Comparison of ENCODE assay signal across 4 fruit fly cellular contexts in genomic region chr3R:22668622-22669021, dm6.
A peak's percentile ranks its signal among the peaks of the same experiment; 100 is the strongest.
TF ChIP-seq lines count a peak whose summit lies in the region.

No protein-coding gene starts in this region.

- no peak for TF ChIP-seq CTCF in whole organism, embryonic (GFP tag; optimal IDR thresholded peaks at IDR 0.05; lab: Kevin White, UChicago)

TF ChIP-seq in whole organism, embryonic, 481 proteins besides CTCF, POLR2A, EP300 and RAD21 (continues in another document):
- TF ChIP-seq CG6791 (GFP tag; IDR thresholded peaks at IDR 0.05; lab: Robert Waterston, UW; ENCODE audit: partially characterized antibody) (no peak), zfh2 (GFP tag; optimal IDR thresholded peaks at IDR 0.05; lab: Kevin White, UChicago) (no peak), aop (GFP tag; IDR thresholded peaks at IDR 0.05; lab: Robert Waterston, UW) (no peak), nerfin-1 (tag; optimal IDR thresholded peaks at IDR 0.05; lab: Kevin White, UChicago) (no peak), ham (GFP tag; IDR thresholded peaks at IDR 0.05; lab: Robert Waterston, UW) (no peak), Side (GFP tag; optimal IDR thresholded peaks at IDR 0.05; lab: Kevin White, UChicago) (no peak), gce (GFP tag; IDR thresholded peaks at IDR 0.05; lab: Robert Waterston, UW) (no peak), ap (GFP tag; IDR thresholded peaks at IDR 0.05; lab: Robert Waterston, UW) (peak; percentile 36; the same call in 1 of the 2 replicates), Spps (tag; optimal IDR thresholded peaks at IDR 0.05; lab: Kevin White, UChicago) (no peak), Bteb2 (GFP tag; optimal IDR thresholded peaks at IDR 0.05; lab: Kevin White, UChicago) (no peak), CG31224 (GFP tag; IDR thresholded peaks at IDR 0.05; lab: Robert Waterston, UW) (peak; percentile 6; the same call in 1 of the 2 replicates), Oli (tag; optimal IDR thresholded peaks at IDR 0.05; lab: Kevin White, UChicago) (peak; percentile 20), Deaf1 (tag; optimal IDR thresholded peaks at IDR 0.05; lab: Kevin White, UChicago) (no peak), Sox102F (GFP tag; optimal IDR thresholded peaks at IDR 0.05; lab: Kevin White, UChicago) (peak; percentile 57), Vsx1 (GFP tag; optimal IDR thresholded peaks at IDR 0.05; lab: Kevin White, UChicago) (no peak), ftz-f1 (GFP tag; optimal IDR thresholded peaks at IDR 0.05; lab: Kevin White, UChicago) (no peak), fd64A (GFP tag; optimal IDR thresholded peaks at IDR 0.05; lab: Kevin White, UChicago) (no peak), ind (GFP tag; optimal IDR thresholded peaks at IDR 0.05; lab: Kevin White, UChicago) (no peak), vfl (GFP tag; optimal IDR thresholded peaks at IDR 0.05; lab: Kevin White, UChicago) (no peak), CG7839 (tag; optimal IDR thresholded peaks at IDR 0.05; lab: Kevin White, UChicago) (peak; percentile 15), CG2120 (GFP tag; optimal IDR thresholded peaks at IDR 0.05; lab: Kevin White, UChicago) (peak; percentile 24), Neu2 (GFP tag; optimal IDR thresholded peaks at IDR 0.05; lab: Kevin White, UChicago; ENCODE audit: borderline replicate concordance) (no peak), Hmx (GFP tag; optimal IDR thresholded peaks at IDR 0.05; lab: Kevin White, UChicago) (no peak)

TF ChIP-seq in whole organism, prepupa, 60 proteins besides CTCF, POLR2A, EP300 and RAD21 (continues in another document):
- peak; percentile 70 for TF ChIP-seq CG6163 (GFP tag; IDR thresholded peaks at IDR 0.05; lab: Robert Waterston, UW)
- TF ChIP-seq Sox15 (GFP tag; optimal IDR thresholded peaks at IDR 0.05; lab: Kevin White, UChicago) = peak; percentile 10
- TF ChIP-seq fkh (GFP tag; optimal IDR thresholded peaks at IDR 0.05; lab: Kevin White, UChicago) = no peak
- TF ChIP-seq CG10631 (GFP tag; optimal IDR thresholded peaks at IDR 0.05; lab: Kevin White, UChicago) = peak; percentile 8
- TF ChIP-seq Gug (GFP tag; IDR thresholded peaks at IDR 0.05; lab: Robert Waterston, UW) = 0 out of 2 replicates have a peak, but pooled peaks have one; percentile 27
- peak; percentile 16 for TF ChIP-seq Ets96B (tag; optimal IDR thresholded peaks at IDR 0.05; lab: Kevin White, UChicago)
- no peak for TF ChIP-seq spab (GFP tag; optimal IDR thresholded peaks at IDR 0.05; lab: Kevin White, UChicago)
- TF ChIP-seq CG16779 (tag; optimal IDR thresholded peaks at IDR 0.05; lab: Kevin White, UChicago) = no peak
- no peak for TF ChIP-seq cyc (GFP tag; optimal IDR thresholded peaks at IDR 0.05; lab: Kevin White, UChicago)
- TF ChIP-seq CG3032 (tag; optimal IDR thresholded peaks at IDR 0.05; lab: Kevin White, UChicago) = no peak
- TF ChIP-seq Hr39 (GFP tag; optimal IDR thresholded peaks at IDR 0.05; lab: Kevin White, UChicago) = peak; percentile 26
- peak; percentile 44 for TF ChIP-seq CG8632 (GFP tag; optimal IDR thresholded peaks at IDR 0.05; lab: Kevin White, UChicago)
- no peak for TF ChIP-seq Eip93F (GFP tag; optimal IDR thresholded peaks at IDR 0.05; lab: Kevin White, UChicago)
- peak; percentile 25 for TF ChIP-seq CG31627 (GFP tag; optimal IDR thresholded peaks at IDR 0.05; lab: Kevin White, UChicago)
- TF ChIP-seq CG6792 (GFP tag; optimal IDR thresholded peaks at IDR 0.05; lab: Kevin White, UChicago) = no peak
- peak; percentile 6 for TF ChIP-seq CG7368 (GFP tag; optimal IDR thresholded peaks at IDR 0.05; lab: Kevin White, UChicago)
- TF ChIP-seq Smox (GFP tag; optimal IDR thresholded peaks at IDR 0.05; lab: Kevin White, UChicago) = peak; percentile 37
- no peak for TF ChIP-seq vri (GFP tag; optimal IDR thresholded peaks at IDR 0.05; lab: Kevin White, UChicago)
- TF ChIP-seq topi (GFP tag; optimal IDR thresholded peaks at IDR 0.05; lab: Kevin White, UChicago) = peak; percentile 19
- peak in 1 of 2 experiments; percentile 37 for TF ChIP-seq salr (GFP tag; optimal IDR thresholded peaks at IDR 0.05; lab: Kevin White, UChicago)
- TF ChIP-seq ss (GFP tag; optimal IDR thresholded peaks at IDR 0.05; lab: Kevin White, UChicago) = no peak
- TF ChIP-seq lz (GFP tag; optimal IDR thresholded peaks at IDR 0.05; lab: Kevin White, UChicago) = no peak
- peak; percentile 38 for TF ChIP-seq CG6276 (GFP tag; optimal IDR thresholded peaks at IDR 0.05; lab: Kevin White, UChicago)
- peak; percentile 57 for TF ChIP-seq eg (GFP tag; IDR thresholded peaks at IDR 0.05; lab: Robert Waterston, UW)

TF ChIP-seq in whole organism, pupa, 21 proteins besides CTCF, POLR2A, EP300 and RAD21:
- TF ChIP-seq CG15710 (tag; optimal IDR thresholded peaks at IDR 0.05; lab: Kevin White, UChicago) = peak; percentile 22
- TF ChIP-seq fd96Ca (GFP tag; IDR thresholded peaks at IDR 0.05; lab: Robert Waterston, UW) = no peak
- TF ChIP-seq CG12605 (GFP tag; IDR thresholded peaks at IDR 0.05; lab: Robert Waterston, UW) = no peak
- peak; percentile 39 for TF ChIP-seq Pif1A (GFP tag; optimal IDR thresholded peaks at IDR 0.05; lab: Kevin White, UChicago)
- TF ChIP-seq CG9948 (tag; optimal IDR thresholded peaks at IDR 0.05; lab: Kevin White, UChicago) = peak; percentile 25
- no peak for TF ChIP-seq EcR (GFP tag; optimal IDR thresholded peaks at IDR 0.05; lab: Kevin White, UChicago)
- no peak for TF ChIP-seq CG8301 (tag; optimal IDR thresholded peaks at IDR 0.05; lab: Kevin White, UChicago)
- TF ChIP-seq CG10348 (GFP tag; IDR thresholded peaks at IDR 0.05; lab: Robert Waterston, UW) = no peak
- no peak for TF ChIP-seq D1 (tag; optimal IDR thresholded peaks at IDR 0.05; lab: Kevin White, UChicago)
- TF ChIP-seq Snoo (tag; optimal IDR thresholded peaks at IDR 0.05; lab: Kevin White, UChicago) = no peak
- no peak for TF ChIP-seq gl (tag; optimal IDR thresholded peaks at IDR 0.05; lab: Kevin White, UChicago)
- no peak for TF ChIP-seq CG13204 (GFP tag; optimal IDR thresholded peaks at IDR 0.05; lab: Kevin White, UChicago)
- TF ChIP-seq CG8159 (tag; optimal IDR thresholded peaks at IDR 0.05; lab: Kevin White, UChicago) = no peak
- no peak for TF ChIP-seq rn (GFP tag; IDR thresholded peaks at IDR 0.05; lab: Robert Waterston, UW)
- peak; percentile 27 for TF ChIP-seq CG14655 (GFP tag; optimal IDR thresholded peaks at IDR 0.05; lab: Kevin White, UChicago)
- TF ChIP-seq Ets98B (GFP tag; IDR thresholded peaks at IDR 0.05; lab: Robert Waterston, UW) = peak; percentile 15; the same call in 1 of the 2 replicates
- TF ChIP-seq Pif1B (GFP tag; optimal IDR thresholded peaks at IDR 0.05; lab: Kevin White, UChicago) = peak; percentile 11
- peak; percentile 67 for TF ChIP-seq CG4496 (GFP tag; IDR thresholded peaks at IDR 0.05; lab: Robert Waterston, UW)
- TF ChIP-seq CG17806 (tag; optimal IDR thresholded peaks at IDR 0.05; lab: Kevin White, UChicago) = peak; percentile 11
- no peak for TF ChIP-seq CG34367 (tag; optimal IDR thresholded peaks at IDR 0.05; lab: Kevin White, UChicago)
- TF ChIP-seq CG32121 (GFP tag; IDR thresholded peaks at IDR 0.05; lab: Robert Waterston, UW) = peak; percentile 53; the same call in 1 of the 2 replicates
TF ChIP-seq in whole organism, pupa: peak in this region for 9.

TF ChIP-seq in whole organism, wandering third instar larva, 38 proteins besides CTCF, POLR2A, EP300 and RAD21:
- no peak for TF ChIP-seq fru (GFP tag; optimal IDR thresholded peaks at IDR 0.05; lab: Kevin White, UChicago)
- no peak for TF ChIP-seq Hr83 (GFP tag; optimal IDR thresholded peaks at IDR 0.05; lab: Kevin White, UChicago; ENCODE audit: poor library complexity, severe bottlenecking)
- no peak for TF ChIP-seq tai (GFP tag; optimal IDR thresholded peaks at IDR 0.05; lab: Kevin White, UChicago)
- no peak for TF ChIP-seq dmrt93B (GFP tag; optimal IDR thresholded peaks at IDR 0.05; lab: Kevin White, UChicago)
- TF ChIP-seq woc (GFP tag; optimal IDR thresholded peaks at IDR 0.05; lab: Kevin White, UChicago) = no peak
- TF ChIP-seq Abd-B (GFP tag; optimal IDR thresholded peaks at IDR 0.05; lab: Kevin White, UChicago) = no peak
- TF ChIP-seq foxo (GFP tag; optimal IDR thresholded peaks at IDR 0.05; lab: Kevin White, UChicago) = peak in 1 of 2 experiments; percentile 17
- TF ChIP-seq Hnf4 (GFP tag; optimal IDR thresholded peaks at IDR 0.05; lab: Kevin White, UChicago) = peak; percentile 2
- TF ChIP-seq h (GFP tag; optimal IDR thresholded peaks at IDR 0.05; lab: Kevin White, UChicago) = peak; percentile 21
- peak; percentile 9 for TF ChIP-seq psq (GFP tag; optimal IDR thresholded peaks at IDR 0.05; lab: Kevin White, UChicago)
- TF ChIP-seq CG32264 (GFP tag; optimal IDR thresholded peaks at IDR 0.05; lab: Kevin White, UChicago) = no peak
- no peak for TF ChIP-seq lola (GFP tag; optimal IDR thresholded peaks at IDR 0.05; lab: Kevin White, UChicago)
- no peak for TF ChIP-seq Vsx2 (GFP tag; optimal IDR thresholded peaks at IDR 0.05; lab: Kevin White, UChicago; ENCODE audit: partially characterized antibody)
- no peak for TF ChIP-seq Sp1 (GFP tag; optimal IDR thresholded peaks at IDR 0.05; lab: Kevin White, UChicago)
- no peak for TF ChIP-seq sv (GFP tag; optimal IDR thresholded peaks at IDR 0.05; lab: Kevin White, UChicago)
- TF ChIP-seq brk (GFP tag; optimal IDR thresholded peaks at IDR 0.05; lab: Kevin White, UChicago) = no peak
- peak; percentile 26 for TF ChIP-seq rgr (GFP tag; optimal IDR thresholded peaks at IDR 0.05; lab: Kevin White, UChicago)
- TF ChIP-seq N (GFP tag; optimal IDR thresholded peaks at IDR 0.05; lab: Kevin White, UChicago) = no peak
- no peak for TF ChIP-seq CrebA (GFP tag; optimal IDR thresholded peaks at IDR 0.05; lab: Kevin White, UChicago; ENCODE audit: borderline replicate concordance)
- TF ChIP-seq GATAd (GFP tag; optimal IDR thresholded peaks at IDR 0.05; lab: Kevin White, UChicago) = no peak
- no peak for TF ChIP-seq Dif (GFP tag; optimal IDR thresholded peaks at IDR 0.05; lab: Kevin White, UChicago; ENCODE audit: partially characterized antibody)
- TF ChIP-seq br (GFP tag; optimal IDR thresholded peaks at IDR 0.05; lab: Kevin White, UChicago) = no peak
- no peak for TF ChIP-seq usp (GFP tag; optimal IDR thresholded peaks at IDR 0.05; lab: Kevin White, UChicago)
- TF ChIP-seq Jra (GFP tag; optimal IDR thresholded peaks at IDR 0.05; lab: Kevin White, UChicago) = no peak
- TF ChIP-seq Rel (GFP tag; optimal IDR thresholded peaks at IDR 0.05; lab: Kevin White, UChicago) = no peak
- TF ChIP-seq Rel (tag; optimal IDR thresholded peaks at IDR 0.05; lab: Kevin White, UChicago) = no peak

Comparison
In these comparisons a context has a peak if more than half of its experiments do, and no peak if none do; other contexts are left out.
1. Of the 7 proteins assayed by ChIP-seq in both whole organism, embryonic and whole organism, prepupa: peak only in whole organism, embryonic: none; only in whole organism, prepupa: Gug and Hr39; in both: Sox102F; in neither: 4.